Fruit fly (Drosophila melanogaster): ENCODE results near the gene comt.

Gene comt

dm6 chrX:13238294-13238917, 20.4 kb upstream of the comt start (continued):
- no peak for TF ChIP-seq CG4854 (GFP tag; optimal IDR thresholded peaks at IDR 0.05)
- TF ChIP-seq bsh (GFP tag; optimal IDR thresholded peaks at IDR 0.05) = peak; percentile 26 to 31
- TF ChIP-seq Poxn (GFP tag; IDR thresholded peaks at IDR 0.05) = no peak
- no peak for TF ChIP-seq CG17912 (GFP tag; optimal IDR thresholded peaks at IDR 0.05)
- peak; percentile 23 for TF ChIP-seq Med (GFP tag)
- no peak for TF ChIP-seq Six4 (GFP tag; optimal IDR thresholded peaks at IDR 0.05)
- TF ChIP-seq ham (GFP tag; IDR thresholded peaks at IDR 0.05) = no peak
- peak; percentile 2 for TF ChIP-seq CG10267 (tag; optimal IDR thresholded peaks at IDR 0.05)
- TF ChIP-seq nom (GFP tag; optimal IDR thresholded peaks at IDR 0.05) = no peak
- TF ChIP-seq salm (tag; optimal IDR thresholded peaks at IDR 0.05) = no peak
- no peak for TF ChIP-seq CG9215 (GFP tag; IDR thresholded peaks at IDR 0.05)
- TF ChIP-seq Ets97D (GFP tag; optimal IDR thresholded peaks at IDR 0.05) = no peak
- no peak for TF ChIP-seq cad (GFP tag; optimal IDR thresholded peaks at IDR 0.05)
- TF ChIP-seq twi (tag; optimal IDR thresholded peaks at IDR 0.05) = no peak
- no peak for TF ChIP-seq ranshi (GFP tag; IDR thresholded peaks at IDR 0.05)
- no peak for TF ChIP-seq wor (GFP tag; IDR thresholded peaks at IDR 0.05)
- no peak for TF ChIP-seq nerfin-2 (GFP tag; IDR thresholded peaks at IDR 0.05; ENCODE audit: partially characterized antibody)
- no peak for TF ChIP-seq CG31388 (GFP tag; optimal IDR thresholded peaks at IDR 0.05)
- TF ChIP-seq Myb (GFP tag; optimal IDR thresholded peaks at IDR 0.05) = no peak
- no peak for TF ChIP-seq D19A (tag; optimal IDR thresholded peaks at IDR 0.05)
- TF ChIP-seq CG4404 (GFP tag; IDR thresholded peaks at IDR 0.05) = no peak
- peak; percentile 0 for TF ChIP-seq chn (GFP tag; optimal IDR thresholded peaks at IDR 0.05)
- peak; percentile 50 for TF ChIP-seq dmrt99B (tag; optimal IDR thresholded peaks at IDR 0.05)
- TF ChIP-seq CG34224 (GFP tag; IDR thresholded peaks at IDR 0.05; ENCODE audit: partially characterized antibody) = no peak
- TF ChIP-seq her (GFP tag; optimal IDR thresholded peaks at IDR 0.05) = no peak
- no peak for TF ChIP-seq CG15011 (GFP tag; optimal IDR thresholded peaks at IDR 0.05)
- TF ChIP-seq CG1603 (tag; optimal IDR thresholded peaks at IDR 0.05) = peak; percentile 3
- no peak for TF ChIP-seq CG13894 (tag; optimal IDR thresholded peaks at IDR 0.05)
- TF ChIP-seq CG30403 (GFP tag; optimal IDR thresholded peaks at IDR 0.05) = peak; percentile 41
- TF ChIP-seq CG4328 (GFP tag; optimal IDR thresholded peaks at IDR 0.05) = no peak
- peak; percentile 76 for TF ChIP-seq z (GFP tag; IDR thresholded peaks at IDR 0.05)
- TF ChIP-seq BtbVII (GFP tag; optimal IDR thresholded peaks at IDR 0.05) = no peak
- no peak for TF ChIP-seq inv (GFP tag; IDR thresholded peaks at IDR 0.05; ENCODE audit: partially characterized antibody)
- no peak; the same call in 2 of the 3 replicates for TF ChIP-seq row (GFP tag; IDR thresholded peaks at IDR 0.05)
- no peak for TF ChIP-seq Camta (GFP tag; optimal IDR thresholded peaks at IDR 0.05)
- TF ChIP-seq CG34422 (GFP tag; IDR thresholded peaks at IDR 0.05) = 0 out of 3 replicates have a peak, but pooled peaks have one; percentile 18
- no peak for TF ChIP-seq Dek (tag; optimal IDR thresholded peaks at IDR 0.05)
- TF ChIP-seq crc (GFP tag; optimal IDR thresholded peaks at IDR 0.05) = no peak
- no peak for TF ChIP-seq CG8290 (GFP tag; optimal IDR thresholded peaks at IDR 0.05)
- no peak for TF ChIP-seq CG8290 (tag; optimal IDR thresholded peaks at IDR 0.05)
- TF ChIP-seq CoRest (tag; optimal IDR thresholded peaks at IDR 0.05) = peak; percentile 9
- peak; percentile 21 for TF ChIP-seq CG15479 (GFP tag; optimal IDR thresholded peaks at IDR 0.05)
- no peak for TF ChIP-seq HmgD (GFP tag; optimal IDR thresholded peaks at IDR 0.05)
- TF ChIP-seq ac (GFP tag; optimal IDR thresholded peaks at IDR 0.05) = no peak
- no peak for TF ChIP-seq CG13775 (GFP tag; optimal IDR thresholded peaks at IDR 0.05)
- no peak for TF ChIP-seq usp (GFP tag; optimal IDR thresholded peaks at IDR 0.05)
- no peak for TF ChIP-seq dmrt11E (tag; optimal IDR thresholded peaks at IDR 0.05)
- TF ChIP-seq MESR4 (GFP tag; optimal IDR thresholded peaks at IDR 0.05) = no peak
- TF ChIP-seq dm (GFP tag; optimal IDR thresholded peaks at IDR 0.05) = no peak
- no peak for TF ChIP-seq pzg (GFP tag; optimal IDR thresholded peaks at IDR 0.05)
- no peak for TF ChIP-seq H15 (GFP tag; IDR thresholded peaks at IDR 0.05)
